Fruit fly (Drosophila melanogaster) whole organism, embryonic: ENCODE measurements around the gene CG32137.

Experiments
- Aef1 ChIP-seq: fragments of 200-800 bp; sonication (Bioruptor generic); IDR thresholded peaks from 3 replicates; pipeline ENCODE4 v1.3.6; 2022; ENCODE audit warnings: missing biosample characterization, missing genetic modification characterization
- Atf6 ChIP-seq: fragments of 200-800 bp; sonication (Bioruptor generic); IDR thresholded peaks from 2 replicates; pipeline ENCODE4 v1.3.6; 2022; ENCODE audit warnings: missing biosample characterization, missing genetic modification characterization
- Blimp-1 ChIP-seq: fragments of 200-800 bp; sonication (Bioruptor generic); optimal IDR thresholded peaks from 3 replicates; lab custom pipeline; 2018; ENCODE audit warnings: missing biosample characterization, missing genetic modification characterization, mild to moderate bottlenecking, moderate library complexity, missing genetic modification reagents
- CG10543 ChIP-seq: fragments of 200-800 bp; sonication (Bioruptor generic); optimal IDR thresholded peaks from 3 replicates; lab custom pipeline; 2017; ENCODE audit warnings: missing biosample characterization, mild to moderate bottlenecking, missing genetic modification characterization, moderate library complexity
- CG10654 ChIP-seq: fragments of 200-800 bp; sonication (Bioruptor generic); optimal IDR thresholded peaks from 2 replicates; lab custom pipeline; 2016; ENCODE audit warnings: missing biosample characterization, missing genetic modification characterization
- CG10979 ChIP-seq: fragments of 200-800 bp; sonication (Bioruptor generic); optimal IDR thresholded peaks from 2 replicates; lab custom pipeline; 2018; ENCODE audit warnings: missing biosample characterization, mild to moderate bottlenecking, missing genetic modification characterization, moderate library complexity
- CG11504 ChIP-seq: fragments of 200-800 bp; sonication (Bioruptor generic); optimal IDR thresholded peaks from 3 replicates; lab custom pipeline; 2019; ENCODE audit warnings: missing biosample characterization, mild to moderate bottlenecking, missing genetic modification characterization, moderate library complexity
- CG12104 ChIP-seq: fragments of 200-800 bp; sonication (Bioruptor generic); optimal IDR thresholded peaks from 3 replicates; lab custom pipeline; 2016; ENCODE audit warnings: missing biosample characterization, missing genetic modification characterization
- CG12942 ChIP-seq: fragments of 200-800 bp; sonication (Bioruptor generic); optimal IDR thresholded peaks from 3 replicates; lab custom pipeline; 2016; ENCODE audit warnings: missing biosample characterization, missing genetic modification characterization
- CG14667 ChIP-seq: fragments of 200-800 bp; sonication (Bioruptor generic); IDR thresholded peaks from 2 replicates; pipeline ENCODE4 v1.3.6; 2022; ENCODE audit warnings: missing biosample characterization, missing genetic modification characterization
- CG15514 ChIP-seq: fragments of 200-800 bp; sonication (Bioruptor generic); optimal IDR thresholded peaks from 3 replicates; lab custom pipeline; 2017; ENCODE audit warnings: missing biosample characterization, missing genetic modification characterization, mild to moderate bottlenecking, moderate library complexity, missing genetic modification reagents
- CG16813 ChIP-seq: fragments of 200-800 bp; sonication (Bioruptor generic); IDR thresholded peaks from 3 replicates; pipeline ENCODE4 v1.3.6; 2022; ENCODE audit warnings: missing biosample characterization, missing genetic modification characterization; ENCODE audit not compliant: partially characterized antibody
- CG16815 ChIP-seq: fragments of 200-800 bp; sonication (Bioruptor generic); optimal IDR thresholded peaks from 3 replicates; lab custom pipeline; 2017; ENCODE audit warnings: missing biosample characterization, mild to moderate bottlenecking, missing genetic modification characterization
- CG17359 ChIP-seq: fragments of 200-800 bp; sonication (Bioruptor generic); optimal IDR thresholded peaks from 3 replicates; lab custom pipeline; 2018; ENCODE audit warnings: missing biosample characterization, mild to moderate bottlenecking, missing genetic modification characterization, moderate library complexity
- CG17829 ChIP-seq: fragments of 200-800 bp; optimal IDR thresholded peaks from 2 replicates; lab custom pipeline; 2019; ENCODE audit warnings: missing biosample characterization, mild to moderate bottlenecking, missing genetic modification characterization, moderate library complexity
- CG18262 ChIP-seq: fragments of 200-800 bp; optimal IDR thresholded peaks from 3 replicates; lab custom pipeline; 2019; ENCODE audit warnings: missing biosample characterization, mild to moderate bottlenecking, missing genetic modification characterization, moderate library complexity
- CG2120 ChIP-seq: fragments of 200-800 bp; sonication (Bioruptor generic); optimal IDR thresholded peaks from 3 replicates; lab custom pipeline; 2016; ENCODE audit warnings: missing biosample characterization, missing genetic modification characterization
- CG2199 ChIP-seq: fragments of 200-800 bp; sonication (Bioruptor generic); IDR thresholded peaks from 3 replicates; pipeline ENCODE4 v1.3.6; 2022; ENCODE audit warnings: missing biosample characterization, missing genetic modification characterization
- CG2712 ChIP-seq: fragments of 200-800 bp; optimal IDR thresholded peaks from 3 replicates; lab custom pipeline; 2019; ENCODE audit warnings: missing biosample characterization, mild to moderate bottlenecking, missing genetic modification characterization, moderate library complexity
- CG2875 ChIP-seq: fragments of 200-800 bp; sonication (Bioruptor generic); optimal IDR thresholded peaks from 2 replicates; lab custom pipeline; 2017; ENCODE audit warnings: missing biosample characterization, mild to moderate bottlenecking, missing genetic modification characterization, missing genetic modification reagents
- CG31224 ChIP-seq: fragments of 200-800 bp; sonication (Bioruptor generic); IDR thresholded peaks from 2 replicates; pipeline ENCODE4 v1.3.6; 2022; ENCODE audit warnings: missing biosample characterization, missing genetic modification characterization
- CG6689 ChIP-seq: fragments of 200-800 bp; sonication (Bioruptor generic); IDR thresholded peaks from 2 replicates; pipeline ENCODE4 v1.3.6; 2022; ENCODE audit warnings: missing biosample characterization, missing genetic modification characterization
- CG6854 ChIP-seq: fragments of 200-800 bp; sonication (Bioruptor generic); optimal IDR thresholded peaks from 3 replicates; lab custom pipeline; 2017; ENCODE audit warnings: missing biosample characterization, mild to moderate bottlenecking, missing genetic modification characterization
- CG7928 ChIP-seq: fragments of 200-800 bp; sonication (Bioruptor generic); optimal IDR thresholded peaks from 2 replicates; lab custom pipeline; 2017; ENCODE audit warnings: missing biosample characterization, mild to moderate bottlenecking, missing genetic modification characterization
- CG7987 ChIP-seq: fragments of 200-800 bp; sonication (Bioruptor generic); optimal IDR thresholded peaks from 2 replicates; lab custom pipeline; 2018; ENCODE audit warnings: missing biosample characterization, mild to moderate bottlenecking, missing genetic modification characterization, moderate library complexity
- CG8944 ChIP-seq: fragments of 200-800 bp; sonication (Bioruptor generic); optimal IDR thresholded peaks from 3 replicates; lab custom pipeline; 2016; ENCODE audit warnings: missing biosample characterization, missing genetic modification characterization
- CG9215 ChIP-seq: fragments of 200-800 bp; sonication (Bioruptor generic); IDR thresholded peaks from 2 replicates; pipeline ENCODE4 v1.3.6; 2022; ENCODE audit warnings: missing biosample characterization, missing genetic modification characterization
- CG9817 ChIP-seq: fragments of 200-800 bp; sonication (Bioruptor generic); optimal IDR thresholded peaks from 2 replicates; lab custom pipeline; 2018; ENCODE audit warnings: missing biosample characterization, mild to moderate bottlenecking, missing genetic modification characterization, moderate library complexity
- Dek ChIP-seq: fragments of 200-800 bp; sonication (Bioruptor generic); optimal IDR thresholded peaks from 3 replicates; lab custom pipeline; 2019; ENCODE audit warnings: missing biosample characterization, mild to moderate bottlenecking, missing genetic modification characterization, moderate library complexity
- Ets97D ChIP-seq: fragments of 200-800 bp; sonication (Bioruptor generic); optimal IDR thresholded peaks from 3 replicates; lab custom pipeline; 2016; ENCODE audit warnings: missing biosample characterization, missing genetic modification characterization
- Fer2 ChIP-seq: fragments of 200-800 bp; sonication (Bioruptor generic); optimal IDR thresholded peaks from 2 replicates; lab custom pipeline; 2018; ENCODE audit warnings: missing biosample characterization, mild to moderate bottlenecking, missing genetic modification characterization, moderate library complexity
- Gsc ChIP-seq: fragments of 200-800 bp; sonication (Bioruptor generic); IDR thresholded peaks from 2 replicates; pipeline ENCODE4 v1.3.6; 2022; ENCODE audit warnings: missing biosample characterization, missing genetic modification characterization
- HLH4C ChIP-seq: fragments of 200-800 bp; sonication (Bioruptor generic); IDR thresholded peaks from 3 replicates; pipeline ENCODE4 v1.3.6; 2022; ENCODE audit warnings: missing biosample characterization, missing genetic modification characterization; ENCODE audit not compliant: partially characterized antibody
- Hmr ChIP-seq: fragments of 200-800 bp; sonication (Bioruptor generic); optimal IDR thresholded peaks from 3 replicates; lab custom pipeline; 2017; ENCODE audit warnings: mild to moderate bottlenecking, missing biosample characterization, missing genetic modification reagents, missing genetic modification characterization
- Hr78 ChIP-seq, 2 experiments: fragments of 200-800 bp in 1 of 2; fragments of >200 bp in 1 of 2; sonication (Bioruptor generic) in 1 of 2; optimal IDR thresholded peaks; 2 replicates each; lab custom pipeline; 2017 to 2019; ENCODE audit warnings: missing biosample characterization in 2 of 2, missing genetic modification characterization in 2 of 2, mild to moderate bottlenecking in 1 of 2, moderate library complexity in 1 of 2
- MTF-1 ChIP-seq: fragments of 200-800 bp; sonication (Bioruptor generic); optimal IDR thresholded peaks from 2 replicates; lab custom pipeline; 2018; ENCODE audit warnings: missing biosample characterization, mild to moderate bottlenecking, missing genetic modification characterization, borderline replicate concordance
- Nf-YC ChIP-seq: fragments of 200-800 bp; optimal IDR thresholded peaks from 3 replicates; lab custom pipeline; 2019; ENCODE audit warnings: missing biosample characterization, mild to moderate bottlenecking, missing genetic modification characterization, moderate library complexity
- Scr ChIP-seq: fragments of 200-800 bp; sonication (Bioruptor generic); IDR thresholded peaks from 2 replicates; pipeline ENCODE4 v1.3.6; 2022; ENCODE audit warnings: missing biosample characterization, missing genetic modification characterization; ENCODE audit not compliant: partially characterized antibody
- az2 ChIP-seq: fragments of 200-800 bp; sonication (Bioruptor generic); optimal IDR thresholded peaks from 3 replicates; lab custom pipeline; 2016; ENCODE audit warnings: missing biosample characterization, missing genetic modification characterization
- bcd ChIP-seq: fragments of 200-800 bp; sonication (Bioruptor generic); optimal IDR thresholded peaks from 2 replicates; lab custom pipeline; 2017; ENCODE audit warnings: missing biosample characterization, mild to moderate bottlenecking, missing genetic modification characterization
- insv ChIP-seq, 2 experiments: fragments of 200-800 bp; sonication (Bioruptor generic); optimal IDR thresholded peaks; 3 replicates each; lab custom pipeline; 2016 to 2018; ENCODE audit warnings: missing biosample characterization in 2 of 2, missing genetic modification characterization in 2 of 2
- org-1 ChIP-seq: fragments of 200-800 bp; sonication (Bioruptor generic); optimal IDR thresholded peaks from 2 replicates; lab custom pipeline; 2017; ENCODE audit warnings: missing biosample characterization, missing genetic modification characterization
- prd ChIP-seq, 3 experiments: fragments of >200 bp in 2 of 3; fragments of 200-800 bp in 1 of 3; sonication (Bioruptor generic) in 1 of 3; optimal IDR thresholded peaks in 2 of 3; IDR thresholded peaks in 1 of 3; 2 replicates in 2 of 3; 3 replicates in 1 of 3; pipeline versions ENCODE4 v1.3.6 to Lab custom; 2017 to 2022; ENCODE audit warnings: missing biosample characterization in 1 of 3, missing genetic modification characterization in 1 of 3
- rib ChIP-seq: fragments of 200-800 bp; sonication (Bioruptor generic); IDR thresholded peaks from 2 replicates; pipeline ENCODE4 v1.3.6; 2022; ENCODE audit warnings: missing biosample characterization, missing genetic modification characterization
- scrt ChIP-seq: fragments of 200-800 bp; sonication (Bioruptor generic); optimal IDR thresholded peaks from 2 replicates; lab custom pipeline; 2018; ENCODE audit warnings: missing biosample characterization, mild to moderate bottlenecking, missing genetic modification characterization, moderate library complexity
- ssp ChIP-seq: fragments of 200-800 bp; sonication (Bioruptor generic); IDR thresholded peaks from 2 replicates; pipeline ENCODE4 v1.3.6; 2022; ENCODE audit warnings: missing biosample characterization, missing genetic modification characterization
- wor ChIP-seq: fragments of 200-800 bp; sonication (Bioruptor generic); IDR thresholded peaks from 2 replicates; pipeline ENCODE4 v1.3.6; 2022; ENCODE audit warnings: missing biosample characterization, missing genetic modification characterization
- zen2 ChIP-seq: fragments of 200-800 bp; sonication (Bioruptor generic); IDR thresholded peaks from 3 replicates; pipeline ENCODE4 v1.3.6; 2022; ENCODE audit warnings: missing biosample characterization, missing genetic modification characterization; ENCODE audit not compliant: partially characterized antibody
- zfh1 ChIP-seq: fragments of 200-800 bp; sonication (Bioruptor generic); IDR thresholded peaks from 3 replicates; pipeline ENCODE4 v1.3.6; 2022; ENCODE audit warnings: missing biosample characterization, missing genetic modification characterization

The CG32137 gene

dm6 chr3L:13905515-13905914 lies 33.5 kb upstream of the CG32137 start (continued):
- TF ChIP-seq Hmr (GFP tag; lab: Kevin White, UChicago) (peak; percentile 84), org-1 (GFP tag; lab: Kevin White, UChicago) (peak; percentile 33), CG10979 (peak; percentile 56), zfh1 (GFP tag; lab: Robert Waterston, UW) (no peak), CG11504 (tag; lab: Kevin White, UChicago) (peak; percentile 88), CG14667 (GFP tag; lab: Robert Waterston, UW) (no peak), Dek (tag; lab: Kevin White, UChicago) (peak; percentile 44), HLH4C (GFP tag; lab: Robert Waterston, UW) (no peak), MTF-1 (GFP tag; lab: Kevin White, UChicago) (no peak), CG31224 (peak; percentile 25; the same call in 1 of the 2 replicates), CG17359 (tag; lab: Kevin White, UChicago) (peak; percentile 70), insv (GFP tag; optimal IDR thresholded peaks at IDR 0.05; lab: Kevin White, UChicago) (peak in 1 of 2 experiments; percentile 8), CG9215 (GFP tag; lab: Robert Waterston, UW) (no peak), CG2120 (GFP tag; lab: Kevin White, UChicago) (peak; percentile 55), wor (GFP tag; lab: Robert Waterston, UW) (no peak), prd (optimal IDR thresholded peaks at IDR 0.05; lab: Kevin White, UChicago) (no peak), prd (GFP tag; IDR thresholded peaks at IDR 0.05; lab: Robert Waterston, UW) (peak; percentile 17; the same call in 1 of the 3 replicates), CG16815 (GFP tag; lab: Kevin White, UChicago) (no peak), CG6689 (GFP tag; lab: Robert Waterston, UW) (peak; percentile 57), CG2199 (GFP tag; lab: Robert Waterston, UW) (no peak), CG18262 (tag; lab: Kevin White, UChicago) (peak; percentile 58), CG9817 (tag; lab: Kevin White, UChicago) (peak; percentile 40), Atf6 (GFP tag; lab: Robert Waterston, UW) (peak; percentile 61), Aef1 (GFP tag; lab: Robert Waterston, UW) (no peak; the same call in 2 of the 3 replicates), rib (GFP tag; lab: Robert Waterston, UW) (no peak), Blimp-1 (peak; percentile 65), Scr (no peak), az2 (GFP tag; lab: Kevin White, UChicago) (peak; percentile 36), CG15514 (GFP tag; lab: Kevin White, UChicago) (peak; percentile 52), scrt (GFP tag; lab: Kevin White, UChicago) (peak; percentile 78), ssp (GFP tag; lab: Robert Waterston, UW) (no peak), CG10654 (peak; percentile 37), CG12942 (no peak), CG7987 (GFP tag; lab: Kevin White, UChicago) (no peak), zen2 (no peak), bcd (peak; percentile 69), CG16813 (GFP tag; lab: Robert Waterston, UW) (no peak), CG2712 (tag; lab: Kevin White, UChicago) (peak; percentile 69), CG10543 (GFP tag; lab: Kevin White, UChicago) (peak; percentile 36), Hr78 (GFP tag; optimal IDR thresholded peaks at IDR 0.05; lab: Kevin White, UChicago) (no peak), CG2875 (GFP tag; lab: Kevin White, UChicago) (no peak), CG17829 (peak; percentile 65), CG7928 (GFP tag; lab: Kevin White, UChicago) (peak; percentile 17), Nf-YC (peak; percentile 55), CG8944 (GFP tag; lab: Kevin White, UChicago) (no peak), Fer2 (tag; lab: Kevin White, UChicago) (peak; percentile 54), CG6854 (GFP tag; lab: Kevin White, UChicago) (peak; percentile 78), CG12104 (GFP tag; lab: Kevin White, UChicago) (peak; percentile 20), Gsc (GFP tag; lab: Robert Waterston, UW) (no peak), Ets97D (GFP tag; lab: Kevin White, UChicago) (no peak)
